Worm (Caenorhabditis elegans) whole organism, mixed stage, embryonic: ENCODE data around the gene chk-1.

Source experiments
- M03D4.4 ChIP-seq: sonication (generic microtip); optimal IDR thresholded peaks from 2 replicates; lab custom pipeline; 2017; ENCODE audit warnings: mild to moderate bottlenecking, missing genetic modification characterization, missing compliant biosample characterization
- bed-3 ChIP-seq: fragments of 200-800 bp; sonication (Bioruptor generic); optimal IDR thresholded peaks from 3 replicates; lab custom pipeline; 2018; ENCODE audit warnings: mild to moderate bottlenecking, missing genetic modification characterization, moderate library complexity, missing compliant biosample characterization
- ceh-83 ChIP-seq: fragments of 200-800 bp; sonication (Bioruptor generic); optimal IDR thresholded peaks from 2 replicates; lab custom pipeline; 2018; ENCODE audit warnings: mild to moderate bottlenecking, missing genetic modification characterization, missing compliant biosample characterization
- ces-1 ChIP-seq: fragments of 150-350 bp; optimal IDR thresholded peaks from 2 replicates; lab custom pipeline; 2014; ENCODE audit warnings: missing biosample characterization, missing genetic modification reagents, missing genetic modification characterization
- drap-1 ChIP-seq: fragments of 200-800 bp; sonication (Bioruptor generic); optimal IDR thresholded peaks from 3 replicates; lab custom pipeline; 2018; ENCODE audit warnings: mild to moderate bottlenecking, missing genetic modification characterization, missing compliant biosample characterization
- flh-1 ChIP-seq: fragments of 200-800 bp; sonication (Bioruptor generic); optimal IDR thresholded peaks from 2 replicates; lab custom pipeline; 2018; ENCODE audit warnings: mild to moderate bottlenecking, missing genetic modification characterization, moderate library complexity, missing compliant biosample characterization
- hlh-1 ChIP-seq: fragments of 150-350 bp; optimal IDR thresholded peaks from 2 replicates; lab custom pipeline; 2014; ENCODE audit warnings: missing biosample characterization, missing genetic modification reagents, missing genetic modification characterization
- lin-13 ChIP-seq: fragments of 150-350 bp; optimal IDR thresholded peaks from 2 replicates; lab custom pipeline; 2014; ENCODE audit warnings: missing biosample characterization, missing genetic modification characterization
- lin-32 ChIP-seq: fragments of 200-800 bp; sonication (Bioruptor generic); optimal IDR thresholded peaks from 2 replicates; lab custom pipeline; 2018; ENCODE audit warnings: mild to moderate bottlenecking, missing genetic modification characterization, missing compliant biosample characterization
- lsy-2 ChIP-seq: fragments of 150-350 bp; optimal IDR thresholded peaks from 2 replicates; lab custom pipeline; 2014; ENCODE audit warnings: missing biosample characterization, missing genetic modification characterization
- mab-5 ChIP-seq: fragments of 150-350 bp; optimal IDR thresholded peaks from 2 replicates; lab custom pipeline; 2014; ENCODE audit warnings: missing biosample characterization, missing genetic modification characterization
- mep-1 ChIP-seq: fragments of 150-350 bp; optimal IDR thresholded peaks from 2 replicates; lab custom pipeline; 2017; ENCODE audit warnings: missing biosample characterization, missing genetic modification reagents, missing genetic modification characterization, inconsistent platforms
- mls-2 ChIP-seq: sonication (generic microtip); optimal IDR thresholded peaks from 2 replicates; lab custom pipeline; 2016; ENCODE audit warnings: mild to moderate bottlenecking, missing genetic modification characterization, moderate library complexity, missing compliant biosample characterization
- nhr-12 ChIP-seq: fragments of 150-350 bp; optimal IDR thresholded peaks from 2 replicates; lab custom pipeline; 2014; ENCODE audit warnings: missing biosample characterization, missing genetic modification characterization
- nhr-237 ChIP-seq: fragments of 150-350 bp; optimal IDR thresholded peaks from 2 replicates; lab custom pipeline; 2014; ENCODE audit warnings: missing biosample characterization, missing genetic modification characterization
- nhr-28 ChIP-seq: fragments of 150-350 bp; optimal IDR thresholded peaks from 2 replicates; lab custom pipeline; 2014; ENCODE audit warnings: missing biosample characterization, missing genetic modification characterization
- nhr-76 ChIP-seq: sonication (generic microtip); optimal IDR thresholded peaks from 2 replicates; lab custom pipeline; 2017; ENCODE audit warnings: missing biosample characterization, missing genetic modification characterization
- pha-4 ChIP-seq: fragments of 150-350 bp; optimal IDR thresholded peaks from 2 replicates; lab custom pipeline; 2018; ENCODE audit warnings: missing biosample characterization, missing genetic modification reagents, missing genetic modification characterization
- sem-2 ChIP-seq: fragments of 200-800 bp; sonication (Bioruptor generic); optimal IDR thresholded peaks from 2 replicates; lab custom pipeline; 2018; ENCODE audit warnings: mild to moderate bottlenecking, missing genetic modification characterization, missing compliant biosample characterization
- snpc-4 ChIP-seq: fragments of 150-350 bp; optimal IDR thresholded peaks from 2 replicates; lab custom pipeline; 2014; ENCODE audit warnings: missing biosample characterization, missing genetic modification characterization
- sptf-1 ChIP-seq: sonication (generic microtip); optimal IDR thresholded peaks from 2 replicates; lab custom pipeline; 2017; ENCODE audit warnings: mild to moderate bottlenecking, missing genetic modification characterization, moderate library complexity, missing compliant biosample characterization
- tbx-8 ChIP-seq: fragments of 200-800 bp; sonication (Bioruptor generic); optimal IDR thresholded peaks from 2 replicates; lab custom pipeline; 2018; ENCODE audit warnings: mild to moderate bottlenecking, missing genetic modification characterization, moderate library complexity, missing compliant biosample characterization
- unc-120 ChIP-seq: sonication (generic microtip); optimal IDR thresholded peaks from 2 replicates; lab custom pipeline; 2017; ENCODE audit warnings: missing genetic modification characterization, missing compliant biosample characterization; ENCODE audit not compliant: poor library complexity, severe bottlenecking
- unc-39 ChIP-seq: fragments of 150-350 bp; optimal IDR thresholded peaks from 2 replicates; lab custom pipeline; 2014; ENCODE audit warnings: missing biosample characterization, missing genetic modification characterization
- unc-62 ChIP-seq: fragments of 150-350 bp; optimal IDR thresholded peaks from 2 replicates; lab custom pipeline; 2014; ENCODE audit warnings: missing biosample characterization, missing genetic modification reagents, missing genetic modification characterization
- zip-8 ChIP-seq: fragments of 150-350 bp; optimal IDR thresholded peaks from 2 replicates; lab custom pipeline; 2014; ENCODE audit warnings: missing biosample characterization, missing genetic modification characterization
- ztf-11 ChIP-seq: fragments of 150-350 bp; optimal IDR thresholded peaks from 2 replicates; lab custom pipeline; 2014; ENCODE audit warnings: missing biosample characterization, missing genetic modification characterization

Gene chk-1

DNA sequence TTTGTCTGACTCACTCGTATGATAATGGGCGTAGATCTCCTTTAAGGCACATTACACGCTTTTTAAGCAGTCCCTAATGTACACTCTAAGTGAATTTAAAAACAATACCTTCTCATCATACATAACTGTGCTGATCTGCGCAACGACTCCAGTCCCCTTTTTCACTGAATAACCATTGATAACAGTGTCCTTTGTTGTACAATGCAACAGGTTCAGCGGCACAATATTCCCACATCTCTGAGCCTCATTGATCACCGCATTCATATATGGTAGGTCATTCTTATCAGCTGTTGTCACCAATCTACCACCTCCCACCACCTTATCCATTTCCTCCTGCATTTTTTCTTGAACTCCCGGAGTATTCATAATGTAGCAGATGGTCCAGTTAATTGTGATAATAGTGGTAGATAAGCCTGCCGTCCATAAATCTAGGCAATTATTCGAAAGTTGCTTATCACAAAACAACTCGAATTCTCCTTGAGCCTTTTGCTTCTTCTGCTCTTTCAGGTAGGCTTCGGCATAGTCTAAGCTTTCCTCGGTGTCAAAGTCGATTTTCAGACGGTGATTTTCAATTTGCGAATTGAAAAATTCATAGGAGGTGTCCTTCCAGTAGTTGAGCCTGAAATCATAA, 42.6 kb upstream of the chk-1 start:
- TF ChIP-seq sptf-1 (tag; lab: Kevin White, UChicago), result no peak
- TF ChIP-seq unc-62 (GFP tag; lab: Kevin White, UChicago), result no peak
- TF ChIP-seq flh-1, result no peak
- TF ChIP-seq nhr-237 (tag; lab: Kevin White, UChicago), result no peak

DNA sequence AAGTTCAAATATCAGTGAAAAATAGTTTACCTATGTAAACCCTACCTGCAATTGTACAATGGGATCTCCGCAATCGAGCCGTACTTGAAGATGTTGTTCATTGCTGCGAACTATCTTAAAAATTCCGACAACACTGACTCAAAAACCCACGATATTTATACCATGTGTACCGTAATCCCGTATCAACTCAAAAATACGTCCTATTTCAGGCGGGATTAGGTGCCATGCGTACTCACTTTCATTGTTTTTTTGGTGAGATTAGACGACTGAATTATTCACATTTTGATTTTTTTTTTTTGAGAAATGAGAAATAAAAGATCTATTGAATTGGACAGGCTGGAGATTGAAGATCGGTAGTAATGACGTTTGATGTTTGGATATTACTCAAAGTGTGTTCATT, 41.1 kb upstream of the chk-1 start, which contains the start of gene srt-30:
srt-30 (minus strand) TSS at position 101 of the 400 bp plus-strand sequence.
- TF ChIP-seq mls-2 (tag; lab: Kevin White, UChicago) (no peak), nhr-76 (tag; lab: Kevin White, UChicago) (no peak), sptf-1 (tag; lab: Kevin White, UChicago) (no peak), lin-13 (tag; lab: Kevin White, UChicago) (no peak), drap-1 (GFP tag; lab: Kevin White, UChicago) (no peak), ztf-11 (tag; lab: Kevin White, UChicago) (no peak), unc-120 (tag; lab: Kevin White, UChicago) (no peak), unc-39 (tag; lab: Kevin White, UChicago) (no peak), nhr-237 (tag; lab: Kevin White, UChicago) (no peak), M03D4.4 (tag; lab: Kevin White, UChicago) (no peak), zip-8 (tag; lab: Kevin White, UChicago) (no peak), snpc-4 (tag; lab: Kevin White, UChicago) (no peak), hlh-1 (tag; lab: Kevin White, UChicago) (no peak), ces-1 (GFP tag; lab: Kevin White, UChicago) (no peak), nhr-28 (no peak), mep-1 (tag; lab: Kevin White, UChicago) (no peak)
- TF ChIP-seq, all 35 proteins: peak for 0

DNA sequence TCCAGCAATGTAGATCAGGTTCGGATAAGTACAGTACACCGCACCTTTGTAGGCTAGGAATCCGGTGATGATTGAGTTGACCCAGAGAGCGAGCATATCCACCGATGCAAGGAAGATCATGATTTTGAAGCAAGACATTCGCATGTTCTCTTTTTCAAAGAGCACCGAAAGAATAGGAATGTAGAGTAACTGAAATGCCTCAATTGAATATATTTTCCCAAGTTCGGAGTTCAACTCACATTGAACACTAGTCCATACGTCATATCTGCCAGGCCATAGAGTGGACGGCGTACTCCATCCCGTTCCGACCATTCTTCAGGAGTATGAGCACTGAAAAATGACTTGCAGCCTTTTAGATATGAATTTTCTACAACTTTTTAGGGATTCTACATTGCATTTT, 40.5 kb upstream of the chk-1 start:
- TF ChIP-seq nhr-12 (tag; lab: Kevin White, UChicago) (no peak), unc-39 (tag; lab: Kevin White, UChicago) (no peak)
- TF ChIP-seq, all 35 proteins: peak for 0

DNA sequence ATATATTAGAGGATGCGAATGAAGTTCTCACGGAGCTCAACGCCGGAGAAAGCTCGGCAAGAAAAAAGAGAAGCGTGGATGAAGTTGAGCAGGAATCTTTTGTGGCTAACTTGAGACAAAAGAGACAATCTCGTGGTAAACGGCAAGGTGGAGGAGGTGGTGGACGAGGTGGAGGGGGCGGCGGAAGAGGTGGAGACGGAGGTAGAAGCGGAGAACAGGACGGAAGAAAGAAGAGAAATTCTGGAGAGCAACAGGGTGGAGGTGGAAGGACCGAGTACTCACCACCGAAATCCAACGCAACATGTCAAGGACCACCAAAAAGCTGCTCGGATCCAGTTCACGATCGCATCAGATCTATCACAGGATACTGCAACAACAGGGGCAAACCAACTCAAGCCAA, 31.2 kb upstream of the chk-1 start:
- TF ChIP-seq M03D4.4 (tag; lab: Kevin White, UChicago), result no peak

DNA sequence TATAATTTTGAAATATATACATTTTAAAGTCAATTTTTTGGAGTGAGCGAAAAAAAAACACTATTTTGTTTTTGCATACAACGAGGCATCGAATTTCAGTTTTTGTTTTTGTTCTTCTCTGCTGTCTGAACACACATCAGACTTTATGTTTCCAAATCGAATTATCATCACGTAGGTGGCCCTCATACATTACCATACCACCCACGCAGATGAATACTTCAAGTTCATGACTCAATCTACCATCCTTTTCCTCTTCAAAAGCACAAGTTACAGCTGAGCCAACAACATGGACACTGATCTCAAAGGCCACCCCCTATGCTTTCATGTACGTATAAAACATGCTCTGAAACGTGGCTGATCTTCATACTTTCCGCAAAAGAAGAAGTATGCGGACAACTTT, 30.5 kb upstream of the chk-1 start, which contains the start of gene R08F11.7:
R08F11.7 (plus strand) TSS at position 301 of the 400 bp plus-strand sequence.
- TF ChIP-seq lin-13 (tag; lab: Kevin White, UChicago) (no peak), M03D4.4 (tag; lab: Kevin White, UChicago) (no peak), lsy-2 (tag; lab: Kevin White, UChicago) (no peak), snpc-4 (tag; lab: Kevin White, UChicago) (no peak), unc-62 (GFP tag; lab: Kevin White, UChicago) (no peak), ceh-83 (GFP tag; lab: Kevin White, UChicago) (no peak), ztf-11 (tag; lab: Kevin White, UChicago) (no peak), mab-5 (tag; lab: Kevin White, UChicago) (no peak), mls-2 (tag; lab: Kevin White, UChicago) (no peak), tbx-8 (GFP tag; lab: Kevin White, UChicago) (no peak), flh-1 (no peak), bed-3 (GFP tag; lab: Kevin White, UChicago) (no peak), ces-1 (GFP tag; lab: Kevin White, UChicago) (no peak), lin-32 (GFP tag; lab: Kevin White, UChicago) (no peak), pha-4 (tag; lab: Kevin White, UChicago) (no peak), mep-1 (tag; lab: Kevin White, UChicago) (no peak), sem-2 (GFP tag; lab: Kevin White, UChicago) (no peak), nhr-237 (tag; lab: Kevin White, UChicago) (no peak)

DNA sequence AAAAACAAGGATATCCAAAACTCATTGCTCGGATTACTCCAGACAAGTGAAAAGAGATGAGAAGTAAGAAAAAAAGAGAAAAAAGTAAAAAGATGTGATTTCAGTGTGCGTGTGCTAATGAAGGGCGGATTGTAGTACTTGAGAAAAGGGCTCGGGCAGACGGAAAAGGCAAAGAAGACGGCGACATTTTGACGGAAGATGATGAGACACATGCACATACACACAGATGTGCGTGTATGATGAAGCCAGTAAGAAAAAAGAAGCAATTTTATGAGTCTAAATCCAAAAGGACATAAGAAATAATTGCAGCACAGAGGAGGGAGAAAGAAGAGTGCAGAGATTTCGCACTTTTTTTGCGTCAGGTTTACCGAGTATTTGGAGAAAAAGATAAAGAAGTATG, 29.3 kb upstream of the chk-1 start:
- no peak for TF ChIP-seq ztf-11 (tag; lab: Kevin White, UChicago)
- TF ChIP-seq lsy-2 (tag; lab: Kevin White, UChicago), result no peak
- no peak for TF ChIP-seq lin-32 (GFP tag; lab: Kevin White, UChicago)
